Fruit fly (Drosophila melanogaster) whole organism, embryonic: ENCODE results near the gene Cln7.
A peak's percentile ranks its signal among the peaks of the same experiment; 100 is the strongest.

Experiments used
- CG10366 ChIP-seq: fragments of 200-800 bp; sonication (Bioruptor generic); IDR thresholded peaks from 2 replicates; pipeline ENCODE4 v1.3.6; 2022; ENCODE audit warnings: missing biosample characterization, missing genetic modification characterization
- CG10543 ChIP-seq: fragments of 200-800 bp; sonication (Bioruptor generic); optimal IDR thresholded peaks from 3 replicates; lab custom pipeline; 2017; ENCODE audit warnings: missing biosample characterization, mild to moderate bottlenecking, missing genetic modification characterization, moderate library complexity
- CG11093 ChIP-seq: fragments of 200-800 bp; sonication (Bioruptor generic); IDR thresholded peaks from 3 replicates; pipeline ENCODE4 v1.3.6; 2022; ENCODE audit warnings: missing biosample characterization, missing genetic modification characterization
- CG11504 ChIP-seq: fragments of 200-800 bp; sonication (Bioruptor generic); optimal IDR thresholded peaks from 3 replicates; lab custom pipeline; 2019; ENCODE audit warnings: missing biosample characterization, mild to moderate bottlenecking, missing genetic modification characterization, moderate library complexity
- CG11696 ChIP-seq: fragments of 200-800 bp; sonication (Bioruptor generic); IDR thresholded peaks from 2 replicates; pipeline ENCODE4 v1.3.6; 2022; ENCODE audit warnings: missing biosample characterization, missing genetic modification characterization
- CG12299 ChIP-seq: fragments of 200-800 bp; sonication (Bioruptor generic); optimal IDR thresholded peaks from 2 replicates; lab custom pipeline; 2018; ENCODE audit warnings: missing biosample characterization, mild to moderate bottlenecking, missing genetic modification characterization
- CG12769 ChIP-seq: fragments of 200-800 bp; sonication (Bioruptor generic); optimal IDR thresholded peaks from 2 replicates; lab custom pipeline; 2019; ENCODE audit warnings: missing biosample characterization, mild to moderate bottlenecking, missing genetic modification characterization, moderate library complexity
- CG15011 ChIP-seq: fragments of 200-800 bp; sonication (Bioruptor generic); optimal IDR thresholded peaks from 3 replicates; lab custom pipeline; 2018; ENCODE audit warnings: missing biosample characterization, mild to moderate bottlenecking, missing genetic modification characterization
- CG18011 ChIP-seq: fragments of 200-800 bp; sonication (Bioruptor generic); optimal IDR thresholded peaks from 2 replicates; lab custom pipeline; 2017; ENCODE audit warnings: missing biosample characterization, missing genetic modification characterization, mild to moderate bottlenecking, moderate library complexity, missing genotype
- CG2129 ChIP-seq: fragments of 200-800 bp; sonication (Bioruptor generic); IDR thresholded peaks from 2 replicates; pipeline ENCODE4 v1.3.6; 2022; ENCODE audit warnings: missing biosample characterization, missing genetic modification characterization; ENCODE audit not compliant: partially characterized antibody
- CG30020 ChIP-seq: fragments of 200-800 bp; optimal IDR thresholded peaks from 2 replicates; lab custom pipeline; 2019; ENCODE audit warnings: missing biosample characterization, mild to moderate bottlenecking, missing genetic modification characterization, moderate library complexity
- CG3163 ChIP-seq: fragments of 200-800 bp; sonication (Bioruptor generic); optimal IDR thresholded peaks from 3 replicates; lab custom pipeline; 2016; ENCODE audit warnings: missing biosample characterization, missing genetic modification characterization
- CG33557 ChIP-seq: fragments of 200-800 bp; sonication (Bioruptor generic); optimal IDR thresholded peaks from 2 replicates; lab custom pipeline; 2019; ENCODE audit warnings: missing biosample characterization, mild to moderate bottlenecking, missing genetic modification characterization, moderate library complexity
- CG4707 ChIP-seq: fragments of 200-800 bp; sonication (Bioruptor generic); optimal IDR thresholded peaks from 2 replicates; lab custom pipeline; 2018; ENCODE audit warnings: missing biosample characterization, mild to moderate bottlenecking, missing genetic modification characterization, moderate library complexity
- CG5180 ChIP-seq: fragments of 200-800 bp; sonication (Bioruptor generic); optimal IDR thresholded peaks from 3 replicates; lab custom pipeline; 2017; ENCODE audit warnings: missing biosample characterization, missing genetic modification characterization, mild to moderate bottlenecking, moderate library complexity, missing genetic modification reagents
- CG6854 ChIP-seq: fragments of 200-800 bp; sonication (Bioruptor generic); optimal IDR thresholded peaks from 3 replicates; lab custom pipeline; 2017; ENCODE audit warnings: missing biosample characterization, mild to moderate bottlenecking, missing genetic modification characterization
- CG7271 ChIP-seq: fragments of 200-800 bp; sonication (Bioruptor generic); optimal IDR thresholded peaks from 2 replicates; lab custom pipeline; 2018; ENCODE audit warnings: missing biosample characterization, mild to moderate bottlenecking, missing genetic modification characterization, moderate library complexity
- CG7928 ChIP-seq: fragments of 200-800 bp; sonication (Bioruptor generic); optimal IDR thresholded peaks from 2 replicates; lab custom pipeline; 2017; ENCODE audit warnings: missing biosample characterization, mild to moderate bottlenecking, missing genetic modification characterization
- CG7963 ChIP-seq: fragments of 200-800 bp; sonication (Bioruptor generic); IDR thresholded peaks from 3 replicates; pipeline ENCODE4 v1.3.6; 2022; ENCODE audit warnings: missing biosample characterization, missing genetic modification characterization; ENCODE audit not compliant: partially characterized antibody
- CG9797 ChIP-seq: fragments of 200-800 bp; sonication (Bioruptor generic); optimal IDR thresholded peaks from 3 replicates; lab custom pipeline; 2018; ENCODE audit warnings: missing biosample characterization, mild to moderate bottlenecking, missing genetic modification characterization
- CG9876 ChIP-seq: fragments of 200-800 bp; sonication (Bioruptor generic); optimal IDR thresholded peaks from 2 replicates; lab custom pipeline; 2016; ENCODE audit warnings: missing biosample characterization, missing genetic modification characterization
- Dbx ChIP-seq: fragments of 200-800 bp; sonication (Bioruptor generic); IDR thresholded peaks from 3 replicates; pipeline ENCODE4 v1.3.6; 2022; ENCODE audit warnings: missing biosample characterization, missing genetic modification characterization
- Dek ChIP-seq: fragments of 200-800 bp; sonication (Bioruptor generic); optimal IDR thresholded peaks from 3 replicates; lab custom pipeline; 2019; ENCODE audit warnings: missing biosample characterization, mild to moderate bottlenecking, missing genetic modification characterization, moderate library complexity
- E2f2 ChIP-seq: fragments of 200-800 bp; sonication (Bioruptor generic); IDR thresholded peaks from 2 replicates; pipeline ENCODE4 v1.3.6; 2022; ENCODE audit warnings: missing biosample characterization, missing genetic modification characterization
- Ets65A ChIP-seq: fragments of 200-800 bp; sonication (Bioruptor generic); peaks from one replicate; lab custom pipeline; 2016; ENCODE audit warnings: missing biosample characterization, missing genetic modification characterization
- Lim3 ChIP-seq: fragments of 200-800 bp; sonication (Bioruptor generic); IDR thresholded peaks from 2 replicates; pipeline ENCODE4 v1.3.6; 2022; ENCODE audit warnings: missing biosample characterization, missing genetic modification characterization
- Poxn ChIP-seq: fragments of 200-800 bp; sonication (Bioruptor generic); IDR thresholded peaks from 2 replicates; pipeline ENCODE4 v1.3.6; 2022; ENCODE audit warnings: missing biosample characterization, missing genetic modification characterization
- Ssrp ChIP-seq: fragments of 200-800 bp; sonication (Bioruptor generic); optimal IDR thresholded peaks from 2 replicates; lab custom pipeline; 2018; ENCODE audit warnings: missing biosample characterization, mild to moderate bottlenecking, missing genetic modification characterization, moderate library complexity
- ac ChIP-seq: fragments of 200-800 bp; sonication (Bioruptor generic); optimal IDR thresholded peaks from 3 replicates; lab custom pipeline; 2017; ENCODE audit warnings: missing biosample characterization, mild to moderate bottlenecking, missing genetic modification characterization
- chif ChIP-seq, 2 experiments: fragments of 200-800 bp; sonication (Bioruptor generic); optimal IDR thresholded peaks; 3 replicates each; lab custom pipeline; 2016; ENCODE audit warnings: missing biosample characterization in 2 of 2, missing genetic modification characterization in 2 of 2
- exex ChIP-seq: fragments of 200-800 bp; sonication (Bioruptor generic); optimal IDR thresholded peaks from 4 replicates; lab custom pipeline; 2018; ENCODE audit warnings: missing biosample characterization, mild to moderate bottlenecking, missing genetic modification characterization, moderate library complexity
- fu2 ChIP-seq: fragments of 200-800 bp; sonication (Bioruptor generic); optimal IDR thresholded peaks from 2 replicates; lab custom pipeline; 2016; ENCODE audit warnings: missing biosample characterization, missing genetic modification characterization
- hb ChIP-seq: fragments of 200-800 bp; sonication (Bioruptor generic); IDR thresholded peaks from 3 replicates; pipeline ENCODE4 v1.3.6; 2022; ENCODE audit warnings: missing biosample characterization, missing genetic modification characterization; ENCODE audit not compliant: partially characterized antibody
- her ChIP-seq: fragments of 200-800 bp; sonication (Bioruptor generic); optimal IDR thresholded peaks from 2 replicates; lab custom pipeline; 2016; ENCODE audit warnings: missing biosample characterization, missing genetic modification characterization
- kay ChIP-seq: fragments of 200-800 bp; sonication (Bioruptor generic); optimal IDR thresholded peaks from 2 replicates; lab custom pipeline; 2016; ENCODE audit warnings: missing biosample characterization, missing genetic modification characterization
- lmd ChIP-seq: fragments of 200-800 bp; sonication (Bioruptor generic); IDR thresholded peaks from 2 replicates; pipeline ENCODE4 v1.3.6; 2022; ENCODE audit warnings: missing biosample characterization, missing genetic modification characterization
- nau ChIP-seq: fragments of 200-800 bp; sonication (Bioruptor generic); optimal IDR thresholded peaks from 3 replicates; lab custom pipeline; 2017; ENCODE audit warnings: missing biosample characterization, mild to moderate bottlenecking, missing genetic modification characterization, missing genetic modification reagents
- repo ChIP-seq: fragments of 200-800 bp; sonication (Bioruptor generic); optimal IDR thresholded peaks from 2 replicates; lab custom pipeline; 2016; ENCODE audit warnings: missing biosample characterization, missing genetic modification characterization
- run ChIP-seq: fragments of 200-800 bp; sonication (Bioruptor generic); optimal IDR thresholded peaks from 3 replicates; lab custom pipeline; 2018; ENCODE audit warnings: missing biosample characterization, mild to moderate bottlenecking, missing genetic modification characterization
- schlank ChIP-seq: fragments of 200-800 bp; sonication (Bioruptor generic); optimal IDR thresholded peaks from 2 replicates; lab custom pipeline; 2018; ENCODE audit warnings: missing biosample characterization, mild to moderate bottlenecking, missing genetic modification characterization
- sima ChIP-seq: fragments of 200-800 bp; sonication (Bioruptor generic); optimal IDR thresholded peaks from 2 replicates; lab custom pipeline; 2016; ENCODE audit warnings: missing biosample characterization, missing genetic modification characterization
- so ChIP-seq: fragments of 200-800 bp; sonication (Bioruptor generic); IDR thresholded peaks from 3 replicates; pipeline ENCODE4 v1.3.6; 2022; ENCODE audit warnings: missing biosample characterization, missing genetic modification characterization
- trem ChIP-seq: fragments of 200-800 bp; optimal IDR thresholded peaks from 3 replicates; lab custom pipeline; 2019; ENCODE audit warnings: missing biosample characterization, mild to moderate bottlenecking, missing genetic modification characterization, moderate library complexity
- tup ChIP-seq: fragments of 200-800 bp; sonication (Bioruptor generic); optimal IDR thresholded peaks from 2 replicates; lab custom pipeline; 2016; ENCODE audit warnings: missing biosample characterization, mild to moderate bottlenecking, missing genetic modification characterization, moderate library complexity
- unc-4 ChIP-seq: fragments of 200-800 bp; sonication (Bioruptor generic); IDR thresholded peaks from 2 replicates; pipeline ENCODE4 v1.3.6; 2022; ENCODE audit warnings: missing biosample characterization, missing genetic modification characterization; ENCODE audit not compliant: partially characterized antibody
- unpg ChIP-seq: fragments of 200-800 bp; sonication (Bioruptor generic); optimal IDR thresholded peaks from 3 replicates; lab custom pipeline; 2018; ENCODE audit warnings: missing biosample characterization, mild to moderate bottlenecking, missing genetic modification characterization, moderate library complexity
- usp ChIP-seq: fragments of >200 bp; optimal IDR thresholded peaks from 2 replicates; lab custom pipeline; 2017; ENCODE audit warnings: missing biosample characterization, missing genetic modification characterization
- vvl ChIP-seq: fragments of 200-800 bp; sonication (Bioruptor generic); IDR thresholded peaks from 2 replicates; pipeline ENCODE4 v1.3.6; 2022; ENCODE audit warnings: missing biosample characterization, missing genetic modification characterization
- zen2 ChIP-seq: fragments of 200-800 bp; sonication (Bioruptor generic); IDR thresholded peaks from 3 replicates; pipeline ENCODE4 v1.3.6; 2022; ENCODE audit warnings: missing biosample characterization, missing genetic modification characterization; ENCODE audit not compliant: partially characterized antibody

Cln7 gene

DNA sequence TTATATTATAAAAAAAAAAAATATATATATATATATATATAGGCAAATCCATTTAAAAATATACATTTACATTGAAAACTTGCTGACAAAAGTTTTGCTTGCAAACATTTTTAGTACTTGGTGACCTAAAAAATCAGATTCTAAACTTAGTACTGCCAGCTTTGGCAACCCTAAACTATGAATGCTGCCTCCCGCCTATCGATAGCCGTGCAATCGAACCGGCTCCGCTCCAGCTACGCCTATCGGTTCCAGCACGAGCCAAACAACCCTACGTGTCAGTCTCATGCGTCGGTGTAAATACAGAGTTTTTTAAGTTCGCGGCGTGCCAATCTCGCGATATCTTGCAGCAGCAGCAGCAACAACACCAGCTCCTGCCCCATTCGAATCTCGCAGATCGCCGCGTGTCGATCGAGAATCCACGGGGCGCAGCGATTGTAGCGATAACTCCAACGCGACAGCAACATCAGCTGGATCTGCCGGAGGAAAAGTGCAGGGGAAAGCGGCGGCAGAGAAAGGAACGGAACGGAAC lies 15.4 kb upstream of the Cln7 start, which contains the start of gene Sec63 (continued):
- TF ChIP-seq Dek (tag; lab: Kevin White, UChicago) (no peak), schlank (tag; lab: Kevin White, UChicago) (no peak), Dbx (peak; percentile 45; the same call in 2 of the 3 replicates), CG9876 (no peak), unc-4 (GFP tag; lab: Robert Waterston, UW) (peak; percentile 80), fu2 (GFP tag; lab: Kevin White, UChicago) (no peak), ac (GFP tag; lab: Kevin White, UChicago) (no peak), Ets65A (GFP tag; lab: Kevin White, UChicago) (no peak), usp (GFP tag; lab: Kevin White, UChicago) (no peak), repo (GFP tag; lab: Kevin White, UChicago) (peak; percentile 6), sima (no peak), CG7928 (GFP tag; lab: Kevin White, UChicago) (no peak), CG15011 (no peak), run (no peak), CG10543 (GFP tag; lab: Kevin White, UChicago) (peak; percentile 7), vvl (GFP tag; lab: Robert Waterston, UW) (peak; percentile 11; the same call in 1 of the 2 replicates), CG9797 (GFP tag; lab: Kevin White, UChicago) (no peak), CG33557 (no peak), trem (peak; percentile 65), tup (GFP tag; lab: Kevin White, UChicago) (no peak), CG18011 (GFP tag; lab: Kevin White, UChicago) (no peak), her (GFP tag; lab: Kevin White, UChicago) (no peak), chif (GFP tag; optimal IDR thresholded peaks at IDR 0.05; lab: Kevin White, UChicago) (no peak), CG12299 (tag; lab: Kevin White, UChicago) (peak; percentile 25), unpg (GFP tag; lab: Kevin White, UChicago) (peak; percentile 53), CG7271 (no peak), so (GFP tag; lab: Robert Waterston, UW) (peak; percentile 60; the same call in 2 of the 3 replicates), CG3163 (no peak), CG2129 (GFP tag; lab: Robert Waterston, UW) (peak; percentile 69), Ssrp (tag; lab: Kevin White, UChicago) (peak; percentile 42), Poxn (GFP tag; lab: Robert Waterston, UW) (no peak), CG7963 (GFP tag; lab: Robert Waterston, UW) (peak; percentile 93), lmd (GFP tag; lab: Robert Waterston, UW) (peak; percentile 56; the same call in 1 of the 2 replicates), CG5180 (GFP tag; lab: Kevin White, UChicago) (no peak), CG12769 (tag; lab: Kevin White, UChicago) (no peak), CG11504 (peak; percentile 60), CG30020 (tag; lab: Kevin White, UChicago) (peak; percentile 12), exex (peak; percentile 29), kay (GFP tag; lab: Kevin White, UChicago) (no peak), CG6854 (GFP tag; lab: Kevin White, UChicago) (no peak), CG10366 (peak; percentile 35; the same call in 1 of the 2 replicates), CG11696 (GFP tag; lab: Robert Waterston, UW) (no peak), hb (GFP tag; lab: Robert Waterston, UW) (peak; percentile 87), CG4707 (GFP tag; lab: Kevin White, UChicago) (no peak), zen2 (GFP tag; lab: Robert Waterston, UW) (peak; percentile 62; the same call in 2 of the 3 replicates), E2f2 (peak; percentile 53; the same call in 1 of the 2 replicates), Lim3 (no peak), CG11093 (GFP tag; lab: Robert Waterston, UW) (no peak), nau (no peak)
